Worm (Caenorhabditis elegans): ENCODE results near the gene wee-1.1.

DNA sequence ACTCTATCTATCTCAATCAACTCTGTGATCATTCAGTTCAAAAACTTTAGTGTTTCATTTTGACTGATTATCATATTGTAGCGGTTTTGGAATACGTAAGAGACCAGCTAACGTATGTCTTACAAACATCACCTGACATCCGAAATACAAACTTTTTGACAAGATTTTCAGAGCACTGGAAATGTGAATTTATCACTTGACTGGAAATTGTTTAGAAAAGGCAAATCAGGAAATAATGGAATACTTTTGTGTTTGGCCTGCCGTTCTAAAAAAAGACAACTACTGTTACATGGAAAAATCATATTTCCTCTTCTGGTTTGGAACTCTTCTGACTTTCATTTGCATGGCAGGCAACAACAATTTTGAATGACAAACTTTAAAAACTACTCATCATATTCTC lies 31.8 kb downstream of the wee-1.1 start, which contains the start of gene F35H8.12:
- no peak for TF ChIP-seq fkh-10 (GFP tag; optimal IDR thresholded peaks at IDR 0.05)
- TF ChIP-seq ceh-22 (tag; optimal IDR thresholded peaks at IDR 0.05), result no peak
- TF ChIP-seq madf-2 (tag; optimal IDR thresholded peaks at IDR 0.05), result no peak
- TF ChIP-seq ztf-16 (tag; optimal IDR thresholded peaks at IDR 0.05), result no peak
- no peak for TF ChIP-seq rnt-1 (tag; optimal IDR thresholded peaks at IDR 0.05)
- TF ChIP-seq lin-11 (tag; optimal IDR thresholded peaks at IDR 0.05), result no peak
- no peak for TF ChIP-seq pha-4 (tag; optimal IDR thresholded peaks at IDR 0.05)
- TF ChIP-seq ceh-6 (GFP tag; optimal IDR thresholded peaks at IDR 0.05), result no peak
- TF ChIP-seq pat-9 (tag; optimal IDR thresholded peaks at IDR 0.05), result no peak
- TF ChIP-seq ets-4 (tag; optimal IDR thresholded peaks at IDR 0.05), result no peak
- no peak for TF ChIP-seq hlh-8 (tag; optimal IDR thresholded peaks at IDR 0.05)
- no peak for TF ChIP-seq ceh-34 (tag; optimal IDR thresholded peaks at IDR 0.05)
- no peak for TF ChIP-seq tbx-7 (tag; optimal IDR thresholded peaks at IDR 0.05)
- TF ChIP-seq ahr-1 (tag; optimal IDR thresholded peaks at IDR 0.05), result no peak
